Fruit fly (Drosophila melanogaster) whole organism, embryonic: ENCODE measurements around the gene Nsun5.

Experiments
- B-H2 ChIP-seq: fragments of 200-800 bp; sonication (Bioruptor generic); optimal IDR thresholded peaks from 2 replicates; lab custom pipeline; 2018; ENCODE audit warnings: missing biosample characterization, mild to moderate bottlenecking, missing genetic modification characterization
- CG12769 ChIP-seq: fragments of 200-800 bp; sonication (Bioruptor generic); optimal IDR thresholded peaks from 2 replicates; lab custom pipeline; 2019; ENCODE audit warnings: missing biosample characterization, mild to moderate bottlenecking, missing genetic modification characterization, moderate library complexity
- CG13424 ChIP-seq: fragments of 200-800 bp; sonication (Bioruptor generic); optimal IDR thresholded peaks from 2 replicates; lab custom pipeline; 2019; ENCODE audit warnings: missing biosample characterization, mild to moderate bottlenecking, missing genetic modification characterization, moderate library complexity
- CG30403 ChIP-seq: fragments of 200-800 bp; sonication (Bioruptor generic); optimal IDR thresholded peaks from 3 replicates; lab custom pipeline; 2016; ENCODE audit warnings: missing biosample characterization, missing genetic modification characterization
- CG4730 ChIP-seq: fragments of 200-800 bp; sonication (Bioruptor generic); IDR thresholded peaks from 2 replicates; pipeline ENCODE4 v1.3.6; 2022; ENCODE audit warnings: missing biosample characterization, missing genetic modification characterization
- Dek ChIP-seq: fragments of 200-800 bp; sonication (Bioruptor generic); optimal IDR thresholded peaks from 3 replicates; lab custom pipeline; 2019; ENCODE audit warnings: missing biosample characterization, mild to moderate bottlenecking, missing genetic modification characterization, moderate library complexity
- Dll ChIP-seq: fragments of 200-800 bp; sonication (Bioruptor generic); IDR thresholded peaks from 4 replicates; pipeline ENCODE4 v1.3.6; 2022; ENCODE audit warnings: missing biosample characterization, missing genetic modification characterization; ENCODE audit not compliant: partially characterized antibody
- Gsc ChIP-seq: fragments of 200-800 bp; sonication (Bioruptor generic); IDR thresholded peaks from 2 replicates; pipeline ENCODE4 v1.3.6; 2022; ENCODE audit warnings: missing biosample characterization, missing genetic modification characterization
- Hey ChIP-seq: fragments of 200-800 bp; sonication (Bioruptor generic); optimal IDR thresholded peaks from 3 replicates; lab custom pipeline; 2018; ENCODE audit warnings: missing biosample characterization, mild to moderate bottlenecking, missing genetic modification characterization
- grau ChIP-seq: fragments of 200-800 bp; optimal IDR thresholded peaks from 3 replicates; lab custom pipeline; 2019; ENCODE audit warnings: missing biosample characterization, mild to moderate bottlenecking, missing genetic modification characterization, moderate library complexity
- ham ChIP-seq: fragments of 200-800 bp; sonication (Bioruptor generic); IDR thresholded peaks from 2 replicates; pipeline ENCODE4 v1.3.6; 2022; ENCODE audit warnings: missing biosample characterization, missing genetic modification characterization
- ind ChIP-seq: fragments of 200-800 bp; sonication (Bioruptor generic); optimal IDR thresholded peaks from 3 replicates; lab custom pipeline; 2016; ENCODE audit warnings: missing biosample characterization, missing genetic modification characterization
- oc ChIP-seq: fragments of 200-800 bp; sonication (Bioruptor generic); optimal IDR thresholded peaks from 2 replicates; lab custom pipeline; 2018; ENCODE audit warnings: missing biosample characterization, mild to moderate bottlenecking, missing genetic modification characterization, moderate library complexity
- sd ChIP-seq: fragments of 200-800 bp; sonication (Bioruptor generic); optimal IDR thresholded peaks from 3 replicates; lab custom pipeline; 2018; ENCODE audit warnings: missing biosample characterization, mild to moderate bottlenecking, missing genetic modification characterization, moderate library complexity
- sna ChIP-seq: fragments of 200-800 bp; sonication (Bioruptor generic); IDR thresholded peaks from 2 replicates; pipeline ENCODE4 v1.3.6; 2022; ENCODE audit warnings: missing biosample characterization, missing genetic modification characterization; ENCODE audit not compliant: partially characterized antibody

Nsun5 gene

dm6 chr3R:19111159-19111558 is 50.9 kb downstream of the Nsun5 start (continued):
- no peak for TF ChIP-seq CG4730 (GFP tag; lab: Robert Waterston, UW)
- TF ChIP-seq CG13424 (tag; lab: Kevin White, UChicago): no peak
- TF ChIP-seq Dek (tag; lab: Kevin White, UChicago): no peak
- TF ChIP-seq Dll (GFP tag; lab: Robert Waterston, UW): no peak
- peak; percentile 63 for TF ChIP-seq sd
- no peak for TF ChIP-seq ind (GFP tag; lab: Kevin White, UChicago)
- TF ChIP-seq CG12769 (tag; lab: Kevin White, UChicago): peak; percentile 79
- no peak for TF ChIP-seq CG30403 (GFP tag; lab: Kevin White, UChicago)
- TF ChIP-seq B-H2 (GFP tag; lab: Kevin White, UChicago): no peak
- no peak for TF ChIP-seq grau (tag; lab: Kevin White, UChicago)
- no peak for TF ChIP-seq Hey
- no peak for TF ChIP-seq Gsc (GFP tag; lab: Robert Waterston, UW)
- peak; percentile 64 for TF ChIP-seq oc (tag; lab: Kevin White, UChicago)
- TF ChIP-seq ham (GFP tag; lab: Robert Waterston, UW): no peak
- no peak for TF ChIP-seq sna (GFP tag; lab: Robert Waterston, UW)
